Fruit fly (Drosophila melanogaster) whole organism, embryonic: ENCODE data around the gene Ccdc58.

Experiments used
- Adf1 ChIP-seq: fragments of 200-800 bp; sonication (Bioruptor generic); IDR thresholded peaks from 2 replicates; pipeline ENCODE4 v1.3.6; 2022; ENCODE audit warnings: missing biosample characterization, missing genetic modification characterization
- Aef1 ChIP-seq: fragments of 200-800 bp; sonication (Bioruptor generic); IDR thresholded peaks from 3 replicates; pipeline ENCODE4 v1.3.6; 2022; ENCODE audit warnings: missing biosample characterization, missing genetic modification characterization
- Atf-2 ChIP-seq: fragments of 200-800 bp; sonication (Bioruptor generic); optimal IDR thresholded peaks from 2 replicates; lab custom pipeline; 2016; ENCODE audit warnings: missing biosample characterization, missing genetic modification characterization
- CG11093 ChIP-seq: fragments of 200-800 bp; sonication (Bioruptor generic); IDR thresholded peaks from 3 replicates; pipeline ENCODE4 v1.3.6; 2022; ENCODE audit warnings: missing biosample characterization, missing genetic modification characterization
- CG12236 ChIP-seq: fragments of 200-800 bp; sonication (Bioruptor generic); optimal IDR thresholded peaks from 2 replicates; lab custom pipeline; 2016; ENCODE audit warnings: missing biosample characterization, missing genetic modification characterization
- CG12769 ChIP-seq: fragments of 200-800 bp; sonication (Bioruptor generic); optimal IDR thresholded peaks from 2 replicates; lab custom pipeline; 2019; ENCODE audit warnings: missing biosample characterization, mild to moderate bottlenecking, missing genetic modification characterization, moderate library complexity
- CG15479 ChIP-seq: fragments of 200-800 bp; sonication (Bioruptor generic); optimal IDR thresholded peaks from 3 replicates; lab custom pipeline; 2019; ENCODE audit warnings: missing biosample characterization, mild to moderate bottlenecking, missing genetic modification characterization, moderate library complexity
- CG17612 ChIP-seq: fragments of 200-800 bp; sonication (Bioruptor generic); IDR thresholded peaks from 2 replicates; pipeline ENCODE4 v1.3.6; 2022; ENCODE audit warnings: missing biosample characterization, missing genetic modification characterization
- CG18619 ChIP-seq: fragments of 200-800 bp; sonication (Bioruptor generic); optimal IDR thresholded peaks from 3 replicates; lab custom pipeline; 2017; ENCODE audit warnings: missing biosample characterization, mild to moderate bottlenecking, missing genetic modification characterization
- CG2129 ChIP-seq: fragments of 200-800 bp; sonication (Bioruptor generic); IDR thresholded peaks from 2 replicates; pipeline ENCODE4 v1.3.6; 2022; ENCODE audit warnings: missing biosample characterization, missing genetic modification characterization; ENCODE audit not compliant: partially characterized antibody
- CG2712 ChIP-seq: fragments of 200-800 bp; optimal IDR thresholded peaks from 3 replicates; lab custom pipeline; 2019; ENCODE audit warnings: missing biosample characterization, mild to moderate bottlenecking, missing genetic modification characterization, moderate library complexity
- CG31441 ChIP-seq: fragments of 200-800 bp; sonication (Bioruptor generic); IDR thresholded peaks from 2 replicates; pipeline ENCODE4 v1.3.6; 2022; ENCODE audit warnings: missing biosample characterization, missing genetic modification characterization
- CG33557 ChIP-seq: fragments of 200-800 bp; sonication (Bioruptor generic); optimal IDR thresholded peaks from 2 replicates; lab custom pipeline; 2019; ENCODE audit warnings: missing biosample characterization, mild to moderate bottlenecking, missing genetic modification characterization, moderate library complexity
- CG7372 ChIP-seq: fragments of 200-800 bp; sonication (Bioruptor generic); IDR thresholded peaks from 2 replicates; pipeline ENCODE4 v1.3.6; 2022; ENCODE audit warnings: missing biosample characterization, missing genetic modification characterization
- CG9817 ChIP-seq: fragments of 200-800 bp; sonication (Bioruptor generic); optimal IDR thresholded peaks from 2 replicates; lab custom pipeline; 2018; ENCODE audit warnings: missing biosample characterization, mild to moderate bottlenecking, missing genetic modification characterization, moderate library complexity
- Dad ChIP-seq: fragments of 200-800 bp; sonication (Bioruptor generic); optimal IDR thresholded peaks from 3 replicates; lab custom pipeline; 2016; ENCODE audit warnings: missing biosample characterization, missing genetic modification characterization
- Dll ChIP-seq: fragments of 200-800 bp; sonication (Bioruptor generic); IDR thresholded peaks from 4 replicates; pipeline ENCODE4 v1.3.6; 2022; ENCODE audit warnings: missing biosample characterization, missing genetic modification characterization; ENCODE audit not compliant: partially characterized antibody
- Dp ChIP-seq: fragments of 200-800 bp; sonication (Bioruptor generic); optimal IDR thresholded peaks from 2 replicates; lab custom pipeline; 2018; ENCODE audit warnings: missing biosample characterization, mild to moderate bottlenecking, missing genetic modification characterization, moderate library complexity
- GATAe ChIP-seq: fragments of 200-800 bp; sonication (Bioruptor generic); conservative IDR thresholded peaks from 2 replicates; pipeline ENCODE4 v1.3.6; 2022; ENCODE audit warnings: missing biosample characterization, missing genetic modification characterization
- HLH3B ChIP-seq: fragments of 200-800 bp; sonication (Bioruptor generic); IDR thresholded peaks from 2 replicates; pipeline ENCODE4 v1.3.6; 2022; ENCODE audit warnings: missing biosample characterization, missing genetic modification characterization
- HmgZ ChIP-seq: fragments of 200-800 bp; sonication (Bioruptor generic); optimal IDR thresholded peaks from 2 replicates; lab custom pipeline; 2018; ENCODE audit warnings: missing biosample characterization, mild to moderate bottlenecking, missing genetic modification characterization
- Hr51 ChIP-seq, 2 experiments: fragments of 200-800 bp; sonication (Bioruptor generic); optimal IDR thresholded peaks; 2 replicates in 1 of 2; 3 replicates in 1 of 2; lab custom pipeline; 2016 to 2018; ENCODE audit warnings: missing biosample characterization in 2 of 2, missing genetic modification characterization in 2 of 2, mild to moderate bottlenecking in 1 of 2, moderate library complexity in 1 of 2
- Neu2 ChIP-seq: fragments of 200-800 bp; sonication (Bioruptor generic); optimal IDR thresholded peaks from 3 replicates; lab custom pipeline; 2016; ENCODE audit warnings: missing biosample characterization, missing genetic modification characterization, borderline replicate concordance
- NfI ChIP-seq: fragments of 200-800 bp; sonication (Bioruptor generic); optimal IDR thresholded peaks from 3 replicates; lab custom pipeline; 2018; ENCODE audit warnings: missing biosample characterization, mild to moderate bottlenecking, missing genetic modification characterization, moderate library complexity
- Sin3A ChIP-seq: fragments of >200 bp; optimal IDR thresholded peaks from 2 replicates; lab custom pipeline; 2018
- TFAM ChIP-seq: fragments of 200-800 bp; sonication (Bioruptor generic); optimal IDR thresholded peaks from 2 replicates; lab custom pipeline; 2017; ENCODE audit warnings: missing biosample characterization, missing genetic modification characterization, inconsistent platforms
- Trl ChIP-seq, 3 experiments: fragments of >200 bp in 2 of 3; fragments of 200-800 bp in 1 of 3; sonication (Bioruptor generic) in 1 of 3; optimal IDR thresholded peaks; 2 replicates in 1 of 3; 3 replicates in 2 of 3; lab custom pipeline; 2016 to 2017; ENCODE audit warnings: missing biosample characterization in 1 of 3, missing genetic modification characterization in 1 of 3
- ash1 ChIP-seq: fragments of 200-800 bp; sonication (Bioruptor generic); optimal IDR thresholded peaks from 2 replicates; lab custom pipeline; 2018; ENCODE audit warnings: missing biosample characterization, mild to moderate bottlenecking, missing genetic modification characterization
- cas ChIP-seq: fragments of 200-800 bp; sonication (Bioruptor generic); IDR thresholded peaks from 2 replicates; pipeline ENCODE4 v1.3.6; 2022; ENCODE audit warnings: missing biosample characterization, missing genetic modification characterization
- caup ChIP-seq: fragments of 200-800 bp; sonication (Bioruptor generic); optimal IDR thresholded peaks from 3 replicates; lab custom pipeline; 2017; ENCODE audit warnings: missing biosample characterization, mild to moderate bottlenecking, missing genetic modification characterization, moderate library complexity; ENCODE audit not compliant: severe bottlenecking
- chif ChIP-seq, 2 experiments: fragments of 200-800 bp; sonication (Bioruptor generic); optimal IDR thresholded peaks; 3 replicates each; lab custom pipeline; 2016; ENCODE audit warnings: missing biosample characterization in 2 of 2, missing genetic modification characterization in 2 of 2
- chm ChIP-seq: fragments of 200-800 bp; sonication (Bioruptor generic); IDR thresholded peaks from 2 replicates; pipeline ENCODE4 v1.3.6; 2022; ENCODE audit warnings: missing biosample characterization, missing genetic modification characterization
- dimm ChIP-seq: fragments of 200-800 bp; sonication (Bioruptor generic); IDR thresholded peaks from 2 replicates; pipeline ENCODE4 v1.3.6; 2022; ENCODE audit warnings: missing biosample characterization, missing genetic modification characterization
- grau ChIP-seq: fragments of 200-800 bp; optimal IDR thresholded peaks from 3 replicates; lab custom pipeline; 2019; ENCODE audit warnings: missing biosample characterization, mild to moderate bottlenecking, missing genetic modification characterization, moderate library complexity
- inv ChIP-seq: fragments of 200-800 bp; sonication (Bioruptor generic); IDR thresholded peaks from 2 replicates; pipeline ENCODE4 v1.3.6; 2022; ENCODE audit warnings: missing biosample characterization, missing genetic modification characterization; ENCODE audit not compliant: partially characterized antibody
- jing ChIP-seq: fragments of 200-800 bp; sonication (Bioruptor generic); optimal IDR thresholded peaks from 2 replicates; lab custom pipeline; 2018; ENCODE audit warnings: missing biosample characterization, mild to moderate bottlenecking, missing genetic modification characterization
- kah ChIP-seq: fragments of 200-800 bp; sonication (Bioruptor generic); optimal IDR thresholded peaks from 2 replicates; lab custom pipeline; 2018; ENCODE audit warnings: missing biosample characterization, mild to moderate bottlenecking, missing genetic modification characterization
- lov ChIP-seq, 2 experiments: fragments of 200-800 bp in 1 of 2; fragments of >200 bp in 1 of 2; sonication (Bioruptor generic) in 1 of 2; IDR thresholded peaks in 1 of 2; optimal IDR thresholded peaks in 1 of 2; 2 replicates in 1 of 2; 3 replicates in 1 of 2; pipeline versions ENCODE4 v1.3.6 to Lab custom; 2017 to 2022; ENCODE audit warnings: missing biosample characterization in 1 of 2, missing genetic modification characterization in 1 of 2
- mld ChIP-seq: fragments of 200-800 bp; sonication (Bioruptor generic); IDR thresholded peaks from 3 replicates; pipeline ENCODE4 v1.3.6; 2022; ENCODE audit warnings: missing biosample characterization, missing genetic modification characterization; ENCODE audit not compliant: partially characterized antibody
- prd ChIP-seq, 3 experiments: fragments of >200 bp in 2 of 3; fragments of 200-800 bp in 1 of 3; sonication (Bioruptor generic) in 1 of 3; optimal IDR thresholded peaks in 2 of 3; IDR thresholded peaks in 1 of 3; 2 replicates in 2 of 3; 3 replicates in 1 of 3; pipeline versions ENCODE4 v1.3.6 to Lab custom; 2017 to 2022; ENCODE audit warnings: missing biosample characterization in 1 of 3, missing genetic modification characterization in 1 of 3
- rib ChIP-seq: fragments of 200-800 bp; sonication (Bioruptor generic); IDR thresholded peaks from 2 replicates; pipeline ENCODE4 v1.3.6; 2022; ENCODE audit warnings: missing biosample characterization, missing genetic modification characterization
- salm ChIP-seq: fragments of 200-800 bp; sonication (Bioruptor generic); optimal IDR thresholded peaks from 2 replicates; lab custom pipeline; 2018; ENCODE audit warnings: missing biosample characterization, mild to moderate bottlenecking, missing genetic modification characterization
- schlank ChIP-seq: fragments of 200-800 bp; sonication (Bioruptor generic); optimal IDR thresholded peaks from 2 replicates; lab custom pipeline; 2018; ENCODE audit warnings: missing biosample characterization, mild to moderate bottlenecking, missing genetic modification characterization
- stc ChIP-seq: fragments of 200-800 bp; sonication (Bioruptor generic); IDR thresholded peaks from 2 replicates; pipeline ENCODE4 v1.3.6; 2022; ENCODE audit warnings: missing biosample characterization, missing genetic modification characterization
- tio ChIP-seq: fragments of 200-800 bp; sonication (Bioruptor generic); optimal IDR thresholded peaks from 2 replicates; lab custom pipeline; 2017; ENCODE audit warnings: missing biosample characterization, missing genetic modification characterization, inconsistent platforms
- vfl ChIP-seq: fragments of 200-800 bp; sonication (Bioruptor generic); optimal IDR thresholded peaks from 2 replicates; lab custom pipeline; 2016; ENCODE audit warnings: missing biosample characterization, missing genetic modification characterization
- wdn ChIP-seq: fragments of 200-800 bp; sonication (Bioruptor generic); IDR thresholded peaks from 2 replicates; pipeline ENCODE4 v1.3.6; 2022; ENCODE audit warnings: missing biosample characterization, missing genetic modification characterization

Ccdc58 gene

dm6 chr3L:19790929-19791687 is 13.9 kb upstream of the Ccdc58 start (continued):
- TF ChIP-seq ash1 (GFP tag; lab: Kevin White, UChicago), result no peak
- peak; percentile 98 for TF ChIP-seq kah (GFP tag; lab: Kevin White, UChicago)
- peak; percentile 25; the same call in 1 of the 2 replicates for TF ChIP-seq stc (GFP tag; lab: Robert Waterston, UW)
- peak; percentile 75 for TF ChIP-seq CG2712 (tag; lab: Kevin White, UChicago)
- peak; percentile 16 for TF ChIP-seq HmgZ (tag; lab: Kevin White, UChicago)
- peak; percentile 52 to 68 for TF ChIP-seq chif (GFP tag; optimal IDR thresholded peaks at IDR 0.05; lab: Kevin White, UChicago)
- TF ChIP-seq Trl (optimal IDR thresholded peaks at IDR 0.05; lab: Kevin White, UChicago), result peak; percentile 86 to 94
- peak; percentile 37 for TF ChIP-seq Trl (GFP tag; optimal IDR thresholded peaks at IDR 0.05; lab: Kevin White, UChicago)
- peak; percentile 14 for TF ChIP-seq caup
- TF ChIP-seq Dad (GFP tag; lab: Kevin White, UChicago), result peak; percentile 26
- peak; percentile 45 for TF ChIP-seq CG7372 (GFP tag; lab: Robert Waterston, UW)
- TF ChIP-seq CG12236 (GFP tag; lab: Kevin White, UChicago), result no peak
- TF ChIP-seq chm (GFP tag; lab: Robert Waterston, UW), result no peak; the same call in 1 of the 2 replicates
- no peak for TF ChIP-seq Dll (GFP tag; lab: Robert Waterston, UW)
- no peak for TF ChIP-seq cas (GFP tag; lab: Robert Waterston, UW)
- TF ChIP-seq lov (optimal IDR thresholded peaks at IDR 0.05; lab: Kevin White, UChicago), result no peak
- no peak for TF ChIP-seq lov (GFP tag; IDR thresholded peaks at IDR 0.05; lab: Robert Waterston, UW)
- 0 out of 2 replicates have a peak, but pooled peaks have one; percentile 16 for TF ChIP-seq HLH3B (GFP tag; lab: Robert Waterston, UW)
- TF ChIP-seq CG11093 (GFP tag; lab: Robert Waterston, UW), result no peak
- TF ChIP-seq prd (optimal IDR thresholded peaks at IDR 0.05; lab: Kevin White, UChicago), result no peak
- peak; percentile 70; the same call in 2 of the 3 replicates for TF ChIP-seq prd (GFP tag; IDR thresholded peaks at IDR 0.05; lab: Robert Waterston, UW)
- no peak for TF ChIP-seq TFAM (GFP tag; lab: Kevin White, UChicago)
- no peak for TF ChIP-seq dimm (GFP tag; lab: Robert Waterston, UW)
- no peak for TF ChIP-seq salm (tag; lab: Kevin White, UChicago)
- no peak for TF ChIP-seq Dp (GFP tag; lab: Kevin White, UChicago)
- TF ChIP-seq NfI (GFP tag; lab: Kevin White, UChicago), result peak; percentile 70
- TF ChIP-seq wdn (GFP tag; lab: Robert Waterston, UW), result 0 out of 2 replicates have a peak, but pooled peaks have one; percentile 33
- no peak for TF ChIP-seq Sin3A (lab: Kevin White, UChicago)
- peak; percentile 60 for TF ChIP-seq jing (GFP tag; lab: Kevin White, UChicago)
- TF ChIP-seq CG12769 (tag; lab: Kevin White, UChicago), result peak; percentile 9
- peak; percentile 46 for TF ChIP-seq vfl
- no peak for TF ChIP-seq inv (GFP tag; lab: Robert Waterston, UW)
- peak; percentile 14 to 69 for TF ChIP-seq Hr51 (GFP tag; optimal IDR thresholded peaks at IDR 0.05; lab: Kevin White, UChicago)
- TF ChIP-seq CG2129 (GFP tag; lab: Robert Waterston, UW), result no peak
- TF ChIP-seq CG9817 (tag; lab: Kevin White, UChicago), result peak; percentile 57
- TF ChIP-seq CG15479 (GFP tag; lab: Kevin White, UChicago), result no peak
- TF ChIP-seq grau (tag; lab: Kevin White, UChicago), result peak; percentile 80
- peak; percentile 58 for TF ChIP-seq CG18619
- TF ChIP-seq Neu2, result no peak
- peak; percentile 11 for TF ChIP-seq rib (GFP tag; lab: Robert Waterston, UW)
- TF ChIP-seq CG17612 (GFP tag; lab: Robert Waterston, UW), result no peak
- peak; percentile 69 for TF ChIP-seq Atf-2 (GFP tag; lab: Kevin White, UChicago)
- peak; percentile 33; the same call in 1 of the 3 replicates for TF ChIP-seq Aef1
- peak; percentile 58 for TF ChIP-seq CG33557 (GFP tag; lab: Kevin White, UChicago)
- no peak for TF ChIP-seq Adf1 (GFP tag; lab: Robert Waterston, UW)
- TF ChIP-seq mld, result no peak
- peak; percentile 54; the same call in 1 of the 2 replicates for TF ChIP-seq CG31441 (GFP tag; lab: Robert Waterston, UW)
- peak; percentile 66 for TF ChIP-seq tio (GFP tag; lab: Kevin White, UChicago)
- no peak; the same call in 1 of the 2 replicates for TF ChIP-seq GATAe (GFP tag; lab: Robert Waterston, UW)
- TF ChIP-seq schlank (tag; lab: Kevin White, UChicago), result peak; percentile 19
